Fruit fly (Drosophila melanogaster) whole organism, embryonic: ENCODE results near the gene COX7AL2.

Source experiments
- Bdp1 ChIP-seq: fragments of 200-800 bp; sonication (Bioruptor generic); optimal IDR thresholded peaks from 3 replicates; lab custom pipeline; 2016; ENCODE audit warnings: missing biosample characterization, missing genetic modification characterization
- CG11696 ChIP-seq: fragments of 200-800 bp; sonication (Bioruptor generic); IDR thresholded peaks from 2 replicates; pipeline ENCODE4 v1.3.6; 2022; ENCODE audit warnings: missing biosample characterization, missing genetic modification characterization
- CG12071 ChIP-seq: fragments of 200-800 bp; sonication (Bioruptor generic); optimal IDR thresholded peaks from 3 replicates; lab custom pipeline; 2018; ENCODE audit warnings: missing biosample characterization, mild to moderate bottlenecking, missing genetic modification characterization
- CG17802 ChIP-seq: fragments of 200-800 bp; sonication (Bioruptor generic); optimal IDR thresholded peaks from 2 replicates; lab custom pipeline; 2018; ENCODE audit warnings: missing biosample characterization, mild to moderate bottlenecking, missing genetic modification characterization, moderate library complexity
- CG7271 ChIP-seq: fragments of 200-800 bp; sonication (Bioruptor generic); optimal IDR thresholded peaks from 2 replicates; lab custom pipeline; 2018; ENCODE audit warnings: missing biosample characterization, mild to moderate bottlenecking, missing genetic modification characterization, moderate library complexity
- Dbx ChIP-seq: fragments of 200-800 bp; sonication (Bioruptor generic); IDR thresholded peaks from 3 replicates; pipeline ENCODE4 v1.3.6; 2022; ENCODE audit warnings: missing biosample characterization, missing genetic modification characterization
- Lim3 ChIP-seq: fragments of 200-800 bp; sonication (Bioruptor generic); IDR thresholded peaks from 2 replicates; pipeline ENCODE4 v1.3.6; 2022; ENCODE audit warnings: missing biosample characterization, missing genetic modification characterization
- Rfx ChIP-seq: fragments of 200-800 bp; sonication (Bioruptor generic); IDR thresholded peaks from 2 replicates; pipeline ENCODE4 v1.3.6; 2022; ENCODE audit warnings: missing biosample characterization, missing genetic modification characterization
- bsh ChIP-seq, 2 experiments: fragments of 200-800 bp; sonication (Bioruptor generic); optimal IDR thresholded peaks; 2 replicates each; lab custom pipeline; 2017 to 2018; ENCODE audit warnings: mild to moderate bottlenecking in 2 of 2, missing biosample characterization in 2 of 2, missing genetic modification characterization in 2 of 2, moderate library complexity in 1 of 2
- croc ChIP-seq: fragments of 200-800 bp; sonication (Bioruptor generic); conservative IDR thresholded peaks from 3 replicates; pipeline ENCODE4 v1.3.6; 2022; ENCODE audit warnings: missing biosample characterization, missing genetic modification characterization
- row ChIP-seq: fragments of 200-800 bp; sonication (Bioruptor generic); IDR thresholded peaks from 3 replicates; pipeline ENCODE4 v1.3.6; 2022; ENCODE audit warnings: missing biosample characterization, missing genetic modification characterization

DNA sequence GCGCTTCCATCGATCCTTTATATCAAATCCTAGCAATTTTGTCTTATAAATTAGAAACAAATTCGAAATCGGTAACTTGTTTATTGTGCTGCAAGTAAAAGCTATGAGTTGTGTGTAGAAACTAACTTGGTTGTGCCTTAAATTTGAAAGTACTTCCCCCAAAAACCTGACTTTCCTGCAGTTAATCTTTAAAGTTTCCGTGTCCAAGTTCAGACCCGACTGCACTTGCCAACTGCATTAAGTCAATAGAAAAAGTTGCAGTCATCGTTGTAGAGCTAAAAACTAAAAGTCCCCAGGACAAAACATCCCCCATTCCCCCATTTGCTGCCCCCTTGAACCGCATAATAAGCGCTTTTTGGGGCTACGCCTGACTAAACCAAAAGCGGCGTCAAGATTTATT lies 42.8 kb upstream of the COX7AL2 start, which contains the start of gene Tengl1:
- no peak for TF ChIP-seq croc
- no peak for TF ChIP-seq CG11696 (GFP tag; lab: Robert Waterston, UW)
- no peak for TF ChIP-seq Rfx (GFP tag; lab: Robert Waterston, UW)
- no peak for TF ChIP-seq Dbx (GFP tag; lab: Robert Waterston, UW)
- no peak for TF ChIP-seq row
- TF ChIP-seq Lim3 (GFP tag; lab: Robert Waterston, UW): no peak
- no peak for TF ChIP-seq CG7271 (tag; lab: Kevin White, UChicago)
- no peak for TF ChIP-seq bsh (GFP tag; optimal IDR thresholded peaks at IDR 0.05; lab: Kevin White, UChicago)
- TF ChIP-seq CG12071 (GFP tag; lab: Kevin White, UChicago): no peak
- no peak for TF ChIP-seq Bdp1 (GFP tag; lab: Kevin White, UChicago)
- no peak for TF ChIP-seq CG17802 (tag; lab: Kevin White, UChicago)
